Worm (Caenorhabditis elegans) whole organism, midembryonic: ENCODE data around the gene fbxa-12.

Experiments
- T22C8.4 ChIP-seq: fragments of 200-800 bp; sonication (Bioruptor generic); IDR thresholded peaks from 2 replicates; pipeline ENCODE4 v1.3.6; 2022; ENCODE audit warnings: missing genetic modification characterization, missing compliant biosample characterization
- cog-1 ChIP-seq: sonication (generic microtip); optimal IDR thresholded peaks from 2 replicates; lab custom pipeline; 2016; ENCODE audit warnings: missing genetic modification characterization, missing compliant biosample characterization
- flt-1 ChIP-seq: fragments of 200-800 bp; sonication (Bioruptor generic); IDR thresholded peaks from 2 replicates; pipeline ENCODE4 v1.3.6; 2022; ENCODE audit warnings: missing genetic modification characterization, missing compliant biosample characterization
- klf-2 ChIP-seq: fragments of 200-800 bp; sonication (Bioruptor generic); conservative IDR thresholded peaks from 2 replicates; pipeline ENCODE4 v1.3.6; 2022; ENCODE audit warnings: missing genetic modification reagents, missing genetic modification characterization, missing compliant biosample characterization
- med-1 ChIP-seq: sonication (generic microtip); optimal IDR thresholded peaks from 2 replicates; lab custom pipeline; 2017; ENCODE audit warnings: missing genetic modification characterization, mild to moderate bottlenecking, missing compliant biosample characterization, antibody characterized with exemption, missing genetic modification reagents; ENCODE audit not compliant: insufficient read depth
- ref-1 ChIP-seq: fragments of 200-800 bp; sonication (Bioruptor generic); conservative IDR thresholded peaks from 2 replicates; pipeline ENCODE4 v1.3.6; 2022; ENCODE audit warnings: missing genetic modification reagents, missing genetic modification characterization, missing compliant biosample characterization
- tab-1 ChIP-seq: fragments of 200-800 bp; sonication (Bioruptor generic); IDR thresholded peaks from 2 replicates; pipeline ENCODE4 v1.3.6; 2022; ENCODE audit warnings: missing genetic modification characterization, missing compliant biosample characterization
- ztf-23 ChIP-seq: fragments of 200-800 bp; sonication (Bioruptor generic); IDR thresholded peaks from 2 replicates; pipeline ENCODE4 v1.3.6; 2022; ENCODE audit warnings: missing genetic modification reagents, missing genetic modification characterization, missing compliant biosample characterization
- ztf-29 ChIP-seq: fragments of 200-800 bp; sonication (Bioruptor generic); IDR thresholded peaks from 2 replicates; pipeline ENCODE4 v1.3.6; 2022; ENCODE audit warnings: missing genetic modification reagents, missing genetic modification characterization, missing compliant biosample characterization

- TF ChIP-seq cog-1 (tag; lab: Kevin White, UChicago) (peak; percentile 57), klf-2 (GFP tag; lab: Robert Waterston, UW) (no peak), tab-1 (no peak), T22C8.4 (GFP tag; lab: Robert Waterston, UW) (no peak), flt-1 (GFP tag; lab: Robert Waterston, UW) (peak; percentile 59; the same call in 1 of the 2 replicates), ztf-29 (no peak), ref-1 (GFP tag; lab: Robert Waterston, UW) (no peak), med-1 (GFP tag; lab: Kevin White, UChicago) (no peak), ztf-23 (no peak)
Measured at ce11 chrIII:2171892-2172591, 47.5 kb upstream of the fbxa-12 start.
